Fruit fly (Drosophila melanogaster) whole organism: ENCODE measurements around the gene CG14034.

ENCODE experiments used
- CG8478 ChIP-seq: fragments of >200 bp; optimal IDR thresholded peaks from 2 replicates; lab custom pipeline; 2018; ENCODE audit warnings: inconsistent platforms
- Dll ChIP-seq: fragments of >200 bp; optimal IDR thresholded peaks from 2 replicates; lab custom pipeline; 2017
- EcR ChIP-seq, 2 experiments: fragments of >200 bp; optimal IDR thresholded peaks; 2 replicates each; lab custom pipeline; 2017; ENCODE audit warnings: missing biosample characterization in 2 of 2, missing genetic modification characterization in 2 of 2, missing genetic modification reagents in 2 of 2
- pan ChIP-seq: fragments of >200 bp; optimal IDR thresholded peaks from 2 replicates; lab custom pipeline; 2017
- psq ChIP-seq: fragments of >200 bp; optimal IDR thresholded peaks from 2 replicates; lab custom pipeline; 2017
- usp ChIP-seq: fragments of >200 bp; optimal IDR thresholded peaks from 2 replicates; lab custom pipeline; 2017; ENCODE audit warnings: missing biosample characterization, missing genetic modification characterization, mixed read lengths

DNA sequence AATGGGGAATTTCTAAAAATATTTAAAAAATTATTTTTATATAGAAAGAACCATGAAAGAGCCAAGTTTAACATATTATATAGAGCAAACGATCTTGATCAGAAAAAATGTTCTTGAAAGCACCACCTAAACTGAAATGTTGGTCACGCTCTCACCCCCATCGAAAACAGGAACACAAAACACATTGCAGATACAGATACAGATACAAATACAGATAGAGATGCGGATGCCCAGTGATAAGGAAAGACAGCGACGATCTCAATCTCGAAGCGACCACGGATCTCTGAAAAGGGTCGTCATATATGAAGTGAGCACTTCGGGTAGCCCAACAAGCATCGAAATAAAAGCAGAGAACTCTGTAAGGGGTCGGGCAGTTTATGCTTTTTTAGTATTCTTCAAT lies 31.0 kb upstream of the CG14034 start:
- TF ChIP-seq CG8478 (lab: Kevin White, UChicago) (no peak), psq (lab: Kevin White, UChicago) (no peak), Dll (no peak), pan (lab: Kevin White, UChicago) (no peak), EcR (GFP tag; optimal IDR thresholded peaks at IDR 0.05; lab: Kevin White, UChicago) (no peak), usp (no peak)
